Fruit fly (Drosophila melanogaster) Kc167 (cell line): ENCODE measurements around the gene CG45067.

Experiments used
- Sin3A ChIP-seq: fragments of >200 bp; optimal IDR thresholded peaks from 2 replicates; lab custom pipeline; 2018; ENCODE audit warnings: missing external identifiers
- psq ChIP-seq: fragments of >200 bp; optimal IDR thresholded peaks from 2 replicates; lab custom pipeline; 2017; ENCODE audit warnings: missing external identifiers

dm6 chr3L:3080084-3080994, 33.9 kb downstream of the CG45067 start:
- TF ChIP-seq Sin3A = no peak
- no peak for TF ChIP-seq psq
